Worm (Caenorhabditis elegans): ENCODE results near the gene T01G5.7.

ce11 chrV:15136772-15137171 lies 25.0 kb downstream of the T01G5.7 start, which contains the start of gene aipl-1:
- TF ChIP-seq sea-1 (GFP tag; conservative IDR thresholded peaks at IDR 0.05) (no peak), ceh-13 (GFP tag; optimal IDR thresholded peaks at IDR 0.05) (no peak)
